Fruit fly (Drosophila melanogaster): ENCODE measurements around the gene Gpdh1.

DNA sequence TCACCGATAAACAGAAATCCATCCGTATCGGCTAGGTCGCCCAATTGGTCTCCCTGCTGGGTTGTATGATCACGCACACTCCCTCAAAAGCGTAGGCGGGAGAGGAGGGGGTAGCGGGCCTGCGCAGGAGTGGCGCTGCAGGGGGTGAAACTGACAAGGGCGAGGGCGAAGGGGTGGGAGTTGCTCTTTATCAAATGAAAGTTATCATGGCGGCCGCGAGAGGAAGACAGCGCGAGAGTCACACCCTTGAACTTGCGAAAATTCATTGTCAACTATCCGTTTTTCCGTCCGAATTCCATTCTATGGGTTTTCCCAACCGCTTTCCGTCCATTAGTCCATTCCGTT is 35.6 kb downstream of the Gpdh1 start:
- TF ChIP-seq h (optimal IDR thresholded peaks at IDR 0.05), result no peak
- no peak for TF ChIP-seq psq (optimal IDR thresholded peaks at IDR 0.05)
- no peak for TF ChIP-seq insv (optimal IDR thresholded peaks at IDR 0.05)
- no peak for TF ChIP-seq Sin3A (optimal IDR thresholded peaks at IDR 0.05)
- TF ChIP-seq ttk (optimal IDR thresholded peaks at IDR 0.05), result no peak
- TF ChIP-seq Myc (optimal IDR thresholded peaks at IDR 0.05), result no peak
